Worm (Caenorhabditis elegans) whole organism, L3 larva: ENCODE data around the gene T24C4.2.

Experiments used
- ama-1 ChIP-seq: fragments of 150-350 bp; optimal IDR thresholded peaks from 2 replicates; lab custom pipeline; 2018
- ceh-16 ChIP-seq: sonication (generic microtip); optimal IDR thresholded peaks from 2 replicates; lab custom pipeline; 2017; ENCODE audit warnings: missing biosample characterization, missing genetic modification characterization
- ceh-28 ChIP-seq: fragments of 150-350 bp; optimal IDR thresholded peaks from 2 replicates; lab custom pipeline; 2014; ENCODE audit warnings: missing biosample characterization, missing genetic modification reagents, missing genetic modification characterization
- ceh-82 ChIP-seq: fragments of 150-350 bp; optimal IDR thresholded peaks from 2 replicates; lab custom pipeline; 2014; ENCODE audit warnings: missing biosample characterization, missing genetic modification characterization
- ceh-9 ChIP-seq: sonication (generic microtip); optimal IDR thresholded peaks from 2 replicates; lab custom pipeline; 2018; ENCODE audit warnings: missing biosample characterization, missing genetic modification characterization
- elt-1 ChIP-seq: fragments of 150-350 bp; optimal IDR thresholded peaks from 2 replicates; lab custom pipeline; 2014; ENCODE audit warnings: missing biosample characterization, missing genetic modification characterization
- elt-2 ChIP-seq: sonication (generic microtip); optimal IDR thresholded peaks from 2 replicates; lab custom pipeline; 2016; ENCODE audit warnings: missing genetic modification reagents, mild to moderate bottlenecking, missing genetic modification characterization, missing compliant biosample characterization
- elt-3 ChIP-seq, 3 experiments: fragments of 150-350 bp in 1 of 3; sonication (generic microtip) in 2 of 3; optimal IDR thresholded peaks; 2 replicates in 2 of 3; 4 replicates in 1 of 3; lab custom pipeline; 2014 to 2017; ENCODE audit warnings: missing biosample characterization in 3 of 3, missing genetic modification characterization in 3 of 3
- eor-1 ChIP-seq, 2 experiments: fragments of 150-350 bp; optimal IDR thresholded peaks; 2 replicates each; lab custom pipeline; 2014 to 2018; ENCODE audit warnings: missing biosample characterization in 2 of 2, missing genetic modification characterization in 2 of 2
- fkh-2 ChIP-seq: fragments of 150-350 bp; optimal IDR thresholded peaks from 2 replicates; lab custom pipeline; 2014; ENCODE audit warnings: missing biosample characterization, missing genetic modification reagents, missing genetic modification characterization
- fos-1 ChIP-seq: fragments of 150-350 bp; optimal IDR thresholded peaks from 2 replicates; lab custom pipeline; 2014; ENCODE audit warnings: missing biosample characterization, missing genetic modification characterization
- hmg-11 ChIP-seq: sonication (generic microtip); optimal IDR thresholded peaks from 2 replicates; lab custom pipeline; 2016; ENCODE audit warnings: missing genetic modification characterization, missing compliant biosample characterization
- jun-1 ChIP-seq: fragments of 150-350 bp; optimal IDR thresholded peaks from 2 replicates; lab custom pipeline; 2014; ENCODE audit warnings: missing biosample characterization, missing genetic modification reagents, missing genetic modification characterization
- lin-15B ChIP-seq: fragments of 150-350 bp; optimal IDR thresholded peaks from 2 replicates; lab custom pipeline; 2014; ENCODE audit warnings: missing biosample characterization, missing genetic modification characterization
- lin-39 ChIP-seq: fragments of 150-350 bp; optimal IDR thresholded peaks from 2 replicates; lab custom pipeline; 2018; ENCODE audit warnings: missing biosample characterization, missing genetic modification reagents, missing genetic modification characterization
- mml-1 ChIP-seq: fragments of 150-350 bp; sonication (generic microtip); optimal IDR thresholded peaks from 3 replicates; lab custom pipeline; 2014; ENCODE audit warnings: missing biosample characterization, missing genetic modification characterization
- nfya-1 ChIP-seq: sonication (generic microtip); optimal IDR thresholded peaks from 2 replicates; lab custom pipeline; 2017; ENCODE audit warnings: missing genetic modification characterization, mild to moderate bottlenecking, missing compliant biosample characterization, antibody characterized with exemption, moderate library complexity; ENCODE audit not compliant: insufficient read depth
- nhr-23 ChIP-seq: fragments of 150-350 bp; optimal IDR thresholded peaks from 2 replicates; lab custom pipeline; 2014; ENCODE audit warnings: missing biosample characterization, missing genetic modification reagents, missing genetic modification characterization
- nhr-25 ChIP-seq: sonication (generic microtip); optimal IDR thresholded peaks from 2 replicates; lab custom pipeline; 2017; ENCODE audit warnings: missing biosample characterization, missing genetic modification characterization
- nhr-43 ChIP-seq: sonication (generic microtip); optimal IDR thresholded peaks from 2 replicates; lab custom pipeline; 2016; ENCODE audit warnings: mild to moderate bottlenecking, missing genetic modification characterization, missing compliant biosample characterization; ENCODE audit not compliant: poor library complexity, severe bottlenecking
- nhr-67 ChIP-seq: fragments of 150-350 bp; optimal IDR thresholded peaks from 2 replicates; lab custom pipeline; 2014; ENCODE audit warnings: missing biosample characterization, missing genetic modification characterization
- pha-4 ChIP-seq: fragments of 150-350 bp; optimal IDR thresholded peaks from 2 replicates; lab custom pipeline; 2014; ENCODE audit warnings: missing biosample characterization, missing genetic modification reagents, missing genetic modification characterization
- pqm-1 ChIP-seq: fragments of 150-350 bp; optimal IDR thresholded peaks from 2 replicates; lab custom pipeline; 2017; ENCODE audit warnings: missing biosample characterization, missing genetic modification characterization, inconsistent platforms
- sea-2 ChIP-seq: fragments of 150-350 bp; sonication (generic microtip); optimal IDR thresholded peaks from 4 replicates; lab custom pipeline; 2014; ENCODE audit warnings: missing biosample characterization, missing genetic modification reagents, missing genetic modification characterization
- snpc-4 ChIP-seq: fragments of 150-350 bp; optimal IDR thresholded peaks from 2 replicates; lab custom pipeline; 2014; ENCODE audit warnings: missing biosample characterization, missing genetic modification characterization
- unc-39 ChIP-seq: sonication (generic microtip); optimal IDR thresholded peaks from 4 replicates; lab custom pipeline; 2017; ENCODE audit warnings: missing biosample characterization, missing genetic modification characterization
- unc-62 ChIP-seq: fragments of 150-350 bp; sonication (generic microtip); optimal IDR thresholded peaks from 4 replicates; lab custom pipeline; 2014; ENCODE audit warnings: missing biosample characterization, missing genetic modification reagents, missing genetic modification characterization
- zag-1 ChIP-seq: fragments of 150-350 bp; optimal IDR thresholded peaks from 2 replicates; lab custom pipeline; 2014; ENCODE audit warnings: missing biosample characterization, missing genetic modification characterization
- ztf-11 ChIP-seq: fragments of 150-350 bp; optimal IDR thresholded peaks from 2 replicates; lab custom pipeline; 2014; ENCODE audit warnings: missing biosample characterization, missing genetic modification characterization

The T24C4.2 gene

DNA sequence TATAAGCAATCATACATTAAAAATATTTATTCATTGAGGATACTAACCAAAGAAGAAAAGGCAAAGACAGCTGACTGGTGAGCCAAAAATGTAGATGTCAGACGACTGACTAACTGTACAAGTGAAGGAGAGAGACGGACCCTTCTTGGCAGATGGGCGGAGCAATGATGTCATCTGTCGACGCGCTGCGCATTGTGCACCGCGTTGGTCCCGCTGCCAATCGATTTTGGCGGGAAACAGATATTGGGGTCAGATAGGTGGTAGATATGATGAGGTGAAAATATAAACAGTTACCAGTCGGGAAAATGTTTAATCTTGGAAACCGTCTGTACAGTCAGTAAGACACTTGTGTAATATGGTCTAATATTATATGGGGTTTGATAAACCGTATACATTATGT is at the start of gene T24C4.2:
T24C4.2 (minus strand) TSS at position 101 of the 400 bp plus-strand sequence.
- no peak for TF ChIP-seq ceh-82 (tag; lab: Kevin White, UChicago)
- TF ChIP-seq sea-2 (GFP tag; lab: Kevin White, UChicago): no peak

DNA sequence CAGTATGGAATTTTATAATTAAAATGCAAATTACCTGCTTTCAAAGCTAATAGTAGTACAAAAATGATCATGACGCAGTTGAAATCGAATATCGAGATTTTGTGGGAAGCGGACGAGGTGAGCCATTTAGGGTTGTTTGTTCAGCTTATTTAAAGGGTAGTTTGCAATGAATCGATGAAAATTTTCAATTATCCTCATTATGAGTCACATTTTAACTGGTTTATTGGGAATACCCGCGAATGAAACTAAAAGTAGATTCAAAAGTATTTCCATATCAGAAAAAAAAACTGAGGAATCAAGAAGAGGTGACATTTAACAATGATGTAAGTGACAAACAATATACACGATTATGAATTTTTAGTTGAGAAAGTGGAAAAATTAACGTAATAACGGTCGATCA is 49.6 kb upstream of the T24C4.2 start, which contains the start of gene F23H11.7:
F23H11.7 (minus strand) TSS at position 101 of the 400 bp plus-strand sequence.
- TF ChIP-seq lin-39 (tag; lab: Kevin White, UChicago): no peak
- no peak for TF ChIP-seq elt-3 (tag; optimal IDR thresholded peaks at IDR 0.05; lab: Kevin White, UChicago)
- TF ChIP-seq ceh-82 (tag; lab: Kevin White, UChicago): no peak
- no peak for TF ChIP-seq hmg-11 (tag; lab: Kevin White, UChicago)
- no peak for TF ChIP-seq mml-1 (tag; lab: Kevin White, UChicago)
- no peak for TF ChIP-seq ztf-11
- TF ChIP-seq zag-1 (tag; lab: Kevin White, UChicago): no peak
- TF ChIP-seq sea-2 (GFP tag; lab: Kevin White, UChicago): no peak

DNA sequence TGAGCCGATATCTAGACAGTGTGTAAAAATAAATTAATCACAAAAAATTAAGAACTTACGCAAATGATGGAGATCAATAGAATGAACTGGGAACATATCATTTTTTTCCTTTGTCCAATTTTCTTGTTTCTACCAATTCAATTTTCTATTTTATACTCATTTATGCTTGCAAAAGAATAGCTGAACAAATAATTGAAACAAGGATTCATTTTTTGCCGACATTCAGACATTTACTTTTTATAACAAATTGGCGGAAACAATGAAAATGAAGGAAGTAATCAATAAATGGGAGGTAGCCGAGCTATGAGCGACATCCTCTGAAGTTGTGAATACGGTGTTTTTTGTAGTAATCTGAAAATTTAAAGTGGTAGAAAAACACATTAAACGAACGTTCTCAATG is 47.1 kb upstream of the T24C4.2 start, which contains the start of gene idpp-13:
idpp-13 (minus strand) TSS at position 101 of the 400 bp plus-strand sequence.
- TF ChIP-seq ceh-16 (tag; lab: Kevin White, UChicago) (no peak), fos-1 (no peak), snpc-4 (tag; lab: Kevin White, UChicago) (no peak), unc-62 (GFP tag; lab: Kevin White, UChicago) (no peak), unc-39 (tag; lab: Kevin White, UChicago) (no peak)
- TF ChIP-seq, all 47 proteins: peak for 0

DNA sequence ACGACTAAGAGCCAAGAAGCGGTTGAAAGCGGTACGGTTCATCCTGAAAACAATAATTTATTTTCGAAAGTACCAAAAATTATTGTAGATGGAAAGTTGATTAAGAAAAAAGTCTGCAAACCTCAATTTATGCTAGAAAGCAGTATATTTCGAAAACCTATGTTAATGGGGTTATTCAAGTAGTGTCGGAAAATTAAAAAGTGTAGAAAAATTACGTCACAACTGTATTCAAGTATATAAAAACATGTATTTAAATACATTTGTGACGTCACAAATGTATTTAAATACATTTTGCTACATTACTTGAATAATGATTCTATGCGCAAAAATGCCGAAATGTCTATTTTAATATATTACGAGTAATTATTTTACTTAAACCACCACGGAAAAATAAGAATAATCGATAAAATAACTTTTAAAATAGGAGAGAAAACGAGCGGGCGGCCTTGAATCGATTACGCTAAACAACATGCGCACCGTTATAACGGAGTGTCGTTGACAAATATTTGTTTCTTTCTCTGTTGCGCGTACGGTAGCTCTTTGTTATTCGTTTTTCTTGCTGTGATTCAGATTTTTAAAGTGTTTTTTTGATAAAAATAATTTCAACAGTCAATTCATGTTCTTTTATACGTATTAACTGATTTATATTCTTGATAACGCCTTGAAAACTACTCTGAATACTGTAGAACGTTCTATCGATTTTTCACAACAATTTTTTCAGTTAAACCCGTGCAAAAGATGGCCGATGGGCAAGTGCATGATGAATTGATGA is 41.0 kb upstream of the T24C4.2 start, which contains the start of the genes F23H11.5 and bra-2:
F23H11.5 (minus strand) TSS at position 51 of the 772 bp plus-strand sequence.
bra-2 (plus strand) TSS at position 722 of the 772 bp plus-strand sequence.
- TF ChIP-seq unc-39 (tag; lab: Kevin White, UChicago) (no peak), lin-15B (tag; lab: Kevin White, UChicago) (peak; percentile 39), ceh-9 (tag; lab: Kevin White, UChicago) (no peak), eor-1 (tag; optimal IDR thresholded peaks at IDR 0.05; lab: Kevin White, UChicago) (no peak), hmg-11 (tag; lab: Kevin White, UChicago) (no peak), ceh-28 (tag; lab: Kevin White, UChicago) (peak; percentile 66), nfya-1 (tag; lab: Kevin White, UChicago) (peak; percentile 50), zag-1 (tag; lab: Kevin White, UChicago) (no peak), nhr-67 (tag; lab: Kevin White, UChicago) (no peak), nhr-23 (tag; lab: Kevin White, UChicago) (peak; percentile 13), fkh-2 (tag; lab: Kevin White, UChicago) (no peak), nhr-43 (tag; lab: Kevin White, UChicago) (no peak), nhr-25 (peak; percentile 64), snpc-4 (tag; lab: Kevin White, UChicago) (peak; percentile 54), pha-4 (tag; lab: Kevin White, UChicago) (peak; percentile 62), elt-2 (tag; lab: Kevin White, UChicago) (peak; percentile 19)

ce11 chrIII:909540-909939 is 39.8 kb upstream of the T24C4.2 start, which contains the start of gene crls-1:
TSS of gene crls-1 (minus strand) at chrIII:909902.
- TF ChIP-seq ama-1 (lab: Kevin White, UChicago): peak; percentile 51
- no peak for TF ChIP-seq pqm-1 (tag; lab: Kevin White, UChicago)
- no peak for TF ChIP-seq jun-1 (tag; lab: Kevin White, UChicago)
- TF ChIP-seq, all 47 proteins: peak for 1

- TF ChIP-seq hmg-11 (tag; lab: Kevin White, UChicago): peak; percentile 38
- TF ChIP-seq jun-1 (tag; lab: Kevin White, UChicago): peak; percentile 56
- peak; percentile 21 for TF ChIP-seq nhr-23 (tag; lab: Kevin White, UChicago)
- no peak for TF ChIP-seq fos-1
- TF ChIP-seq nhr-25: peak; percentile 31
- no peak for TF ChIP-seq elt-1
- no peak for TF ChIP-seq snpc-4 (tag; lab: Kevin White, UChicago)
- peak; percentile 79 for TF ChIP-seq pha-4 (tag; lab: Kevin White, UChicago)
These were observed 38.2 kb upstream of the T24C4.2 start for ce11 chrIII:907990-908389.
